Fruit fly (Drosophila melanogaster): ENCODE data around the gene Trp1.

Gene Trp1

DNA sequence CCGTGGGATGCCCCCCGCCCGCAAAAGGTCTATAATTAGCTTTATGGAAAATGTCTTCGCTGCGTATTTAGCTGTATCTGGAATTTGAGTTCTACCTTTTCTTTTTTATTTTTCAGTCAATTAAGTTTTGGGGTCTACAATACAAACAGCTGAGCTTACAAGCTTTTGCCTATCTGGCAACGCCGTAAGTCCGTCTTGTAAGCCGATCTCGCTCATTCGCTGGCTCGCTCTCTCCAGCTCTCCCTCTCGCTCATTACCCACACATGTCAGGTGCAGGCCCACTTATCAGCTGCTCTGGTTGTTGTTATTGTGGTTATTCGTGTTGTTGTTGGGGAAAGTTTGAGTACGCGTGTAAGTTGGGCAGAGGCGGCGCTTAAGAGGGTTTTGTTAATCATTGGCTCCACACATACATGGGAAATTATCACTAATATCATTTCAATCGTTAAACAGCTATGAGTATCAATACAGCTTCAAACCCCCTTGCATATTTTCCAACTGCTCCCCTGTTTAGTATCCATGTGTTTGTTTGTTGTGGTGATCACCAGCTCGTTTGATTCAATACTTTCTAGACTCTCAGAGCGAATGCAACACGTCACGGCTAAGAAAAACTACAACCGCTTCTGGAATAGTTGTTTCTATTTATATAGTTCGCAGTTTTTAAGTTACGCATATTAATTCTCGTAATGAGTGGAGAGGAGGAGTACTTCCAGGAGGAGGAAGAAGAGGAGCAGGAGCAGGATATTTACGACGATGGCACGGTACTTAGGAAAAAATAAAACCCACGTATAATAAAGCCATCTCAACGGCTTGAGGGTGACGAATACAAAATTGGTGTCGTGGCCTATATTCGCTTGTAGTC lies 848 bp downstream of the Trp1 start (continued):
- TF ChIP-seq az2 (GFP tag; optimal IDR thresholded peaks at IDR 0.05) (peak; percentile 98), Fer3 (tag; optimal IDR thresholded peaks at IDR 0.05) (peak; percentile 97), CG17359 (tag; optimal IDR thresholded peaks at IDR 0.05) (peak; percentile 98), zen2 (GFP tag; IDR thresholded peaks at IDR 0.05; ENCODE audit: partially characterized antibody) (0 out of 3 replicates have a peak, but pooled peaks have one; percentile 49), cg (GFP tag; optimal IDR thresholded peaks at IDR 0.05) (peak; percentile 86), CG6272 (GFP tag; IDR thresholded peaks at IDR 0.05) (peak; percentile 94), CG6175 (GFP tag; IDR thresholded peaks at IDR 0.05) (peak; percentile 95), Sox102F (GFP tag; optimal IDR thresholded peaks at IDR 0.05) (peak; percentile 96), chm (GFP tag; IDR thresholded peaks at IDR 0.05) (peak; percentile 98), CG1602 (GFP tag; optimal IDR thresholded peaks at IDR 0.05) (peak; percentile 96), Ravus (GFP tag; IDR thresholded peaks at IDR 0.05) (peak; percentile 92), CG2120 (GFP tag; optimal IDR thresholded peaks at IDR 0.05) (peak; percentile 99), Lim3 (GFP tag; IDR thresholded peaks at IDR 0.05) (peak; percentile 84), NC2α (GFP tag; optimal IDR thresholded peaks at IDR 0.05) (peak; percentile 94), C15 (GFP tag; IDR thresholded peaks at IDR 0.05) (peak; percentile 96), CG8359 (GFP tag; optimal IDR thresholded peaks at IDR 0.05; ENCODE audit: borderline replicate concordance) (peak; percentile 78), org-1 (GFP tag; optimal IDR thresholded peaks at IDR 0.05) (peak; percentile 95), vfl (GFP tag; optimal IDR thresholded peaks at IDR 0.05) (peak; percentile 97), CG6683 (GFP tag; optimal IDR thresholded peaks at IDR 0.05) (peak; percentile 90), Oli (tag; optimal IDR thresholded peaks at IDR 0.05) (peak; percentile 95), lola (GFP tag; optimal IDR thresholded peaks at IDR 0.05) (peak in 1 of 3 experiments; percentile 90), CG10462 (GFP tag; optimal IDR thresholded peaks at IDR 0.05) (peak; percentile 95), PHDP (tag; optimal IDR thresholded peaks at IDR 0.05) (peak; percentile 97), CG18599 (GFP tag; optimal IDR thresholded peaks at IDR 0.05) (peak; percentile 98), CG13296 (GFP tag; optimal IDR thresholded peaks at IDR 0.05) (peak; percentile 94), Atf3 (GFP tag; optimal IDR thresholded peaks at IDR 0.05) (peak; percentile 96), jumu (GFP tag; optimal IDR thresholded peaks at IDR 0.05) (peak; percentile 98), pho (GFP tag; optimal IDR thresholded peaks at IDR 0.05) (peak; percentile 98), CG15514 (GFP tag; optimal IDR thresholded peaks at IDR 0.05) (peak; percentile 84), bab2 (GFP tag; optimal IDR thresholded peaks at IDR 0.05) (peak; percentile 99), stwl (tag; optimal IDR thresholded peaks at IDR 0.05) (peak; percentile 34), CG2202 (tag; optimal IDR thresholded peaks at IDR 0.05) (peak; percentile 94), seq (GFP tag; IDR thresholded peaks at IDR 0.05) (peak; percentile 94), Scr (GFP tag; IDR thresholded peaks at IDR 0.05; ENCODE audit: partially characterized antibody) (no peak), CG8765 (GFP tag; IDR thresholded peaks at IDR 0.05) (peak; percentile 96), CG12071 (GFP tag; optimal IDR thresholded peaks at IDR 0.05) (peak; percentile 97), B-H1 (GFP tag; IDR thresholded peaks at IDR 0.05) (peak; percentile 96), ssp (GFP tag; IDR thresholded peaks at IDR 0.05) (peak; percentile 90), peb (GFP tag; IDR thresholded peaks at IDR 0.05) (peak; percentile 93), CG18476 (GFP tag; optimal IDR thresholded peaks at IDR 0.05) (peak; percentile 89), Myb (GFP tag; optimal IDR thresholded peaks at IDR 0.05) (peak; percentile 90), CG10274 (GFP tag; optimal IDR thresholded peaks at IDR 0.05) (peak; percentile 90), BEAF-32 (GFP tag; optimal IDR thresholded peaks at IDR 0.05) (no peak), Camta (GFP tag; optimal IDR thresholded peaks at IDR 0.05) (peak; percentile 96), ci (GFP tag; IDR thresholded peaks at IDR 0.05) (peak; percentile 99), bcd (GFP tag; optimal IDR thresholded peaks at IDR 0.05) (peak; percentile 96), CG16863 (GFP tag; optimal IDR thresholded peaks at IDR 0.05) (peak; percentile 97), CG3838 (GFP tag; optimal IDR thresholded peaks at IDR 0.05) (peak; percentile 89)
